Fruit fly (Drosophila melanogaster): ENCODE results near the gene Mob2.

Mob2 gene

dm6 chr3L:11547302-11547994, 14.6 kb downstream of the Mob2 start:
- TF ChIP-seq Eip78C (GFP tag) (peak; percentile 25), Sox15 (GFP tag; optimal IDR thresholded peaks at IDR 0.05) (no peak), CG6276 (GFP tag; optimal IDR thresholded peaks at IDR 0.05) (peak; percentile 34)

- peak; percentile 19 for TF ChIP-seq Sox102F (GFP tag; optimal IDR thresholded peaks at IDR 0.05)
- no peak for TF ChIP-seq Met (GFP tag; optimal IDR thresholded peaks at IDR 0.05)
- TF ChIP-seq CG1621 (tag; optimal IDR thresholded peaks at IDR 0.05) = no peak
- no peak for TF ChIP-seq esn (GFP tag; optimal IDR thresholded peaks at IDR 0.05)
- no peak for TF ChIP-seq Smox (GFP tag; optimal IDR thresholded peaks at IDR 0.05)
- no peak for TF ChIP-seq CG10631 (GFP tag; optimal IDR thresholded peaks at IDR 0.05)
- TF ChIP-seq fkh (GFP tag; optimal IDR thresholded peaks at IDR 0.05) = no peak
- TF ChIP-seq CG8119 (GFP tag; IDR thresholded peaks at IDR 0.05) = no peak
- no peak for TF ChIP-seq salr (GFP tag; optimal IDR thresholded peaks at IDR 0.05)
- no peak for TF ChIP-seq spab (GFP tag; optimal IDR thresholded peaks at IDR 0.05)
- no peak for TF ChIP-seq topi (GFP tag; optimal IDR thresholded peaks at IDR 0.05)
- no peak for TF ChIP-seq CG11762 (GFP tag; optimal IDR thresholded peaks at IDR 0.05; ENCODE audit: insufficient read depth)
- TF ChIP-seq CG6163 (GFP tag; IDR thresholded peaks at IDR 0.05) = peak; percentile 10; the same call in 1 of the 3 replicates
- TF ChIP-seq CG6808 (GFP tag; optimal IDR thresholded peaks at IDR 0.05) = peak; percentile 12
- no peak for TF ChIP-seq fd59A (GFP tag; optimal IDR thresholded peaks at IDR 0.05)
- TF ChIP-seq CG3919 (GFP tag; optimal IDR thresholded peaks at IDR 0.05) = no peak
- peak; percentile 22 for TF ChIP-seq achi (GFP tag; optimal IDR thresholded peaks at IDR 0.05)
- TF ChIP-seq Eip78C (GFP tag) = peak; percentile 52
- TF ChIP-seq lz (GFP tag; optimal IDR thresholded peaks at IDR 0.05) = no peak
- no peak for TF ChIP-seq CG16779 (tag; optimal IDR thresholded peaks at IDR 0.05)
- TF ChIP-seq svp (GFP tag) = peak; percentile 58
- TF ChIP-seq Blimp-1 (GFP tag; optimal IDR thresholded peaks at IDR 0.05) = peak; percentile 68
- TF ChIP-seq vri (GFP tag; optimal IDR thresholded peaks at IDR 0.05) = peak; percentile 43
- no peak for TF ChIP-seq CG34406 (GFP tag; optimal IDR thresholded peaks at IDR 0.05)
- no peak for TF ChIP-seq Hr39 (GFP tag; optimal IDR thresholded peaks at IDR 0.05)
- TF ChIP-seq Sox15 (GFP tag; optimal IDR thresholded peaks at IDR 0.05) = no peak
- TF ChIP-seq Gug (GFP tag; IDR thresholded peaks at IDR 0.05) = no peak
Observed at dm6 chr3L:11543681-11544299, 18.2 kb downstream of the Mob2 start.

- TF ChIP-seq CG32006 (GFP tag; optimal IDR thresholded peaks at IDR 0.05) (peak; percentile 14), Eip93F (GFP tag; optimal IDR thresholded peaks at IDR 0.05) (no peak), Hr4 (GFP tag; optimal IDR thresholded peaks at IDR 0.05) (peak; percentile 14), CG16779 (tag; optimal IDR thresholded peaks at IDR 0.05) (no peak), fkh (GFP tag; optimal IDR thresholded peaks at IDR 0.05) (no peak), Eip78C (GFP tag) (peak; percentile 10), CG11762 (GFP tag; optimal IDR thresholded peaks at IDR 0.05; ENCODE audit: insufficient read depth) (no peak), CG4318 (GFP tag; optimal IDR thresholded peaks at IDR 0.05) (no peak)
Observed at dm6 chr3L:11542948-11543347, 19.1 kb downstream of the Mob2 start.

dm6 chr3L:11542437-11542836, 19.6 kb downstream of the Mob2 start:
- peak; percentile 13 for TF ChIP-seq CG3919 (GFP tag; optimal IDR thresholded peaks at IDR 0.05)
- no peak for TF ChIP-seq svp (GFP tag)

dm6 chr3L:11540330-11540702, 21.7 kb downstream of the Mob2 start:
- no peak for TF ChIP-seq esn (GFP tag; optimal IDR thresholded peaks at IDR 0.05)
- TF ChIP-seq fkh (GFP tag; optimal IDR thresholded peaks at IDR 0.05) = peak; percentile 89

All from whole organism, prepupa.